Fruit fly (Drosophila melanogaster): ENCODE measurements around the gene CG9737.

Gene CG9737

dm6 chr3R:30243262-30243815 is at the start of gene CG9737 (continued):
- TF ChIP-seq Hr39 (GFP tag; optimal IDR thresholded peaks at IDR 0.05) (no peak), Blimp-1 (GFP tag; optimal IDR thresholded peaks at IDR 0.05) (peak; percentile 100), CG15336 (GFP tag; IDR thresholded peaks at IDR 0.05) (peak; percentile 62; the same call in 1 of the 2 replicates), lz (GFP tag; optimal IDR thresholded peaks at IDR 0.05) (no peak), Ets21C (GFP tag; optimal IDR thresholded peaks at IDR 0.05) (no peak), CG4318 (GFP tag; optimal IDR thresholded peaks at IDR 0.05) (no peak), CG32006 (GFP tag; optimal IDR thresholded peaks at IDR 0.05) (peak; percentile 50), Sox14 (GFP tag; optimal IDR thresholded peaks at IDR 0.05) (peak; percentile 73)

dm6 chr3R:30289056-30289734 is 46.1 kb upstream of the CG9737 start:
- no peak; the same call in 2 of the 3 replicates for TF ChIP-seq CG6163 (GFP tag; IDR thresholded peaks at IDR 0.05)
- TF ChIP-seq Sox15 (GFP tag; optimal IDR thresholded peaks at IDR 0.05), result peak; percentile 43
- no peak for TF ChIP-seq CG8119 (GFP tag; IDR thresholded peaks at IDR 0.05)
- peak; percentile 51 for TF ChIP-seq pdm3 (GFP tag; optimal IDR thresholded peaks at IDR 0.05)
- TF ChIP-seq CG10631 (GFP tag; optimal IDR thresholded peaks at IDR 0.05), result peak; percentile 42
- peak; percentile 23 for TF ChIP-seq CG8632 (GFP tag; optimal IDR thresholded peaks at IDR 0.05)
- TF ChIP-seq Hr4 (GFP tag; optimal IDR thresholded peaks at IDR 0.05), result no peak
- TF ChIP-seq salr (GFP tag; optimal IDR thresholded peaks at IDR 0.05), result no peak
- TF ChIP-seq Gug (GFP tag; IDR thresholded peaks at IDR 0.05), result no peak
- TF ChIP-seq esn (GFP tag; optimal IDR thresholded peaks at IDR 0.05), result peak; percentile 61
- peak; percentile 28 for TF ChIP-seq spab (GFP tag; optimal IDR thresholded peaks at IDR 0.05)
- no peak for TF ChIP-seq Ets96B (tag; optimal IDR thresholded peaks at IDR 0.05)
- TF ChIP-seq CG6808 (GFP tag; optimal IDR thresholded peaks at IDR 0.05), result peak; percentile 69
- peak; percentile 49 for TF ChIP-seq svp (GFP tag)
- no peak for TF ChIP-seq net (GFP tag; optimal IDR thresholded peaks at IDR 0.05)
- TF ChIP-seq Sox14 (GFP tag; optimal IDR thresholded peaks at IDR 0.05), result no peak
- TF ChIP-seq CG11902 (GFP tag; optimal IDR thresholded peaks at IDR 0.05), result peak; percentile 19
- peak; percentile 42 for TF ChIP-seq Smox (GFP tag; optimal IDR thresholded peaks at IDR 0.05)
- TF ChIP-seq Eip78C (GFP tag), result peak; percentile 64
- peak; percentile 26 for TF ChIP-seq CG6792 (GFP tag; optimal IDR thresholded peaks at IDR 0.05)
- no peak for TF ChIP-seq CG6854 (GFP tag; optimal IDR thresholded peaks at IDR 0.05)
- peak; percentile 11 for TF ChIP-seq Eip75B (GFP tag; optimal IDR thresholded peaks at IDR 0.05)
- TF ChIP-seq Ets21C (GFP tag; optimal IDR thresholded peaks at IDR 0.05), result peak; percentile 10
- TF ChIP-seq OdsH (GFP tag; optimal IDR thresholded peaks at IDR 0.05), result peak; percentile 49
- TF ChIP-seq CG1621 (tag; optimal IDR thresholded peaks at IDR 0.05), result peak; percentile 19
- peak; percentile 48 for TF ChIP-seq acj6 (GFP tag; optimal IDR thresholded peaks at IDR 0.05)
- peak; percentile 41 for TF ChIP-seq Blimp-1 (GFP tag; optimal IDR thresholded peaks at IDR 0.05)
- TF ChIP-seq Hr38 (GFP tag; optimal IDR thresholded peaks at IDR 0.05), result no peak
- TF ChIP-seq CG6276 (GFP tag; optimal IDR thresholded peaks at IDR 0.05), result no peak
- peak; percentile 10 for TF ChIP-seq CG32006 (GFP tag; optimal IDR thresholded peaks at IDR 0.05)
- peak; percentile 14 for TF ChIP-seq Sox102F (GFP tag; optimal IDR thresholded peaks at IDR 0.05)
- peak; percentile 65 for TF ChIP-seq Hr39 (GFP tag; optimal IDR thresholded peaks at IDR 0.05)
- no peak for TF ChIP-seq CG4318 (GFP tag; optimal IDR thresholded peaks at IDR 0.05)
- TF ChIP-seq CG11294 (GFP tag; IDR thresholded peaks at IDR 0.05), result no peak
- peak; percentile 40 for TF ChIP-seq topi (GFP tag; optimal IDR thresholded peaks at IDR 0.05)
- TF ChIP-seq vri (GFP tag; optimal IDR thresholded peaks at IDR 0.05), result no peak
- TF ChIP-seq fkh (GFP tag; optimal IDR thresholded peaks at IDR 0.05), result no peak
- peak; percentile 56 for TF ChIP-seq cyc (GFP tag; optimal IDR thresholded peaks at IDR 0.05)
- TF ChIP-seq Eip93F (GFP tag; optimal IDR thresholded peaks at IDR 0.05), result no peak
- TF ChIP-seq CG34406 (GFP tag; optimal IDR thresholded peaks at IDR 0.05), result peak; percentile 56
- no peak for TF ChIP-seq CG3032 (tag; optimal IDR thresholded peaks at IDR 0.05)
- peak; percentile 7 for TF ChIP-seq CG7368 (GFP tag; optimal IDR thresholded peaks at IDR 0.05)
- no peak for TF ChIP-seq CG11762 (GFP tag; optimal IDR thresholded peaks at IDR 0.05; ENCODE audit: insufficient read depth)
- peak; percentile 60 for TF ChIP-seq CG9139 (GFP tag; optimal IDR thresholded peaks at IDR 0.05)
- no peak for TF ChIP-seq CG10669 (GFP tag; optimal IDR thresholded peaks at IDR 0.05)
- no peak for TF ChIP-seq fd59A (GFP tag; optimal IDR thresholded peaks at IDR 0.05)

Measured in whole organism, prepupa.